Fruit fly (Drosophila melanogaster) whole organism, embryonic: ENCODE measurements around the gene CG43249.

Experiments used
- Bdp1 ChIP-seq: fragments of 200-800 bp; sonication (Bioruptor generic); optimal IDR thresholded peaks from 3 replicates; lab custom pipeline; 2016; ENCODE audit warnings: missing biosample characterization, missing genetic modification characterization
- CG16815 ChIP-seq: fragments of 200-800 bp; sonication (Bioruptor generic); optimal IDR thresholded peaks from 3 replicates; lab custom pipeline; 2017; ENCODE audit warnings: missing biosample characterization, mild to moderate bottlenecking, missing genetic modification characterization
- CG4730 ChIP-seq: fragments of 200-800 bp; sonication (Bioruptor generic); IDR thresholded peaks from 2 replicates; pipeline ENCODE4 v1.3.6; 2022; ENCODE audit warnings: missing biosample characterization, missing genetic modification characterization
- CG6765 ChIP-seq: fragments of 200-800 bp; sonication (Bioruptor generic); optimal IDR thresholded peaks from 3 replicates; lab custom pipeline; 2017; ENCODE audit warnings: missing biosample characterization, mild to moderate bottlenecking, missing genetic modification characterization
- CG9727 ChIP-seq: fragments of 200-800 bp; sonication (Bioruptor generic); optimal IDR thresholded peaks from 3 replicates; lab custom pipeline; 2017; ENCODE audit warnings: missing biosample characterization, mild to moderate bottlenecking, missing genetic modification characterization
- Hand ChIP-seq: fragments of 200-800 bp; sonication (Bioruptor generic); optimal IDR thresholded peaks from 2 replicates; lab custom pipeline; 2017; ENCODE audit warnings: mild to moderate bottlenecking, missing biosample characterization, missing genetic modification reagents, missing genetic modification characterization
- Pdp1 ChIP-seq, 2 experiments: fragments of 200-800 bp; sonication (Bioruptor generic); optimal IDR thresholded peaks; 3 replicates each; lab custom pipeline; 2016; ENCODE audit warnings: missing biosample characterization in 2 of 2, missing genetic modification characterization in 2 of 2, mild to moderate bottlenecking in 1 of 2, moderate library complexity in 1 of 2
- sc ChIP-seq, 3 experiments: fragments of >200 bp in 2 of 3; fragments of 200-800 bp in 1 of 3; sonication (Bioruptor generic) in 1 of 3; optimal IDR thresholded peaks; 2 replicates in 2 of 3; 3 replicates in 1 of 3; lab custom pipeline; 2017; ENCODE audit warnings: mild to moderate bottlenecking in 1 of 3, missing biosample characterization in 1 of 3, missing genetic modification characterization in 1 of 3, missing genetic modification reagents in 1 of 3

- TF ChIP-seq CG9727 (GFP tag; lab: Kevin White, UChicago) (no peak), CG4730 (GFP tag; lab: Robert Waterston, UW) (no peak), Pdp1 (GFP tag; optimal IDR thresholded peaks at IDR 0.05; lab: Kevin White, UChicago) (no peak), CG6765 (GFP tag; lab: Kevin White, UChicago) (no peak), sc (optimal IDR thresholded peaks at IDR 0.05; lab: Kevin White, UChicago) (no peak), sc (GFP tag; optimal IDR thresholded peaks at IDR 0.05; lab: Kevin White, UChicago) (no peak), CG16815 (GFP tag; lab: Kevin White, UChicago) (no peak), Bdp1 (GFP tag; lab: Kevin White, UChicago) (no peak), Hand (GFP tag; lab: Kevin White, UChicago) (no peak)
Observed at dm6 chr3L:16275391-16276017, 28.6 kb upstream of the CG43249 start.
